Fruit fly (Drosophila melanogaster) whole organism, prepupa: ENCODE data around the gene Abcd3.

Experiments
- CG11762 ChIP-seq: fragments of 200-800 bp; sonication (Bioruptor generic); optimal IDR thresholded peaks from 3 replicates; lab custom pipeline; 2016; ENCODE audit warnings: missing biosample characterization, missing genetic modification characterization; ENCODE audit not compliant: insufficient read depth
- CG16779 ChIP-seq: fragments of 200-800 bp; sonication (Bioruptor generic); optimal IDR thresholded peaks from 3 replicates; lab custom pipeline; 2017; ENCODE audit warnings: missing biosample characterization, mild to moderate bottlenecking, missing genetic modification characterization
- CG6163 ChIP-seq: fragments of 200-800 bp; sonication (Bioruptor generic); IDR thresholded peaks from 3 replicates; pipeline ENCODE4 v1.3.6; 2022; ENCODE audit warnings: missing biosample characterization, missing genetic modification characterization
- Eip75B ChIP-seq: fragments of 200-800 bp; sonication (Bioruptor generic); optimal IDR thresholded peaks from 3 replicates; lab custom pipeline; 2016; ENCODE audit warnings: missing biosample characterization, missing genetic modification characterization
- Eip93F ChIP-seq: fragments of 200-800 bp; sonication (Bioruptor generic); optimal IDR thresholded peaks from 2 replicates; lab custom pipeline; 2016; ENCODE audit warnings: missing biosample characterization, mild to moderate bottlenecking, missing genetic modification characterization
- Lpt ChIP-seq: fragments of 200-800 bp; sonication (Bioruptor generic); optimal IDR thresholded peaks from 3 replicates; lab custom pipeline; 2016; ENCODE audit warnings: missing biosample characterization, missing genetic modification characterization
- Met ChIP-seq: fragments of 200-800 bp; sonication (Bioruptor generic); optimal IDR thresholded peaks from 3 replicates; lab custom pipeline; 2016; ENCODE audit warnings: missing biosample characterization, missing genetic modification characterization
- esn ChIP-seq: fragments of 200-800 bp; sonication (Bioruptor generic); optimal IDR thresholded peaks from 2 replicates; lab custom pipeline; 2016; ENCODE audit warnings: missing biosample characterization, mild to moderate bottlenecking, missing genetic modification characterization, moderate library complexity

- TF ChIP-seq Met (GFP tag; lab: Kevin White, UChicago) (no peak), CG6163 (GFP tag; lab: Robert Waterston, UW) (no peak), CG16779 (tag; lab: Kevin White, UChicago) (no peak), esn (no peak), CG11762 (GFP tag; lab: Kevin White, UChicago) (no peak), Eip75B (no peak), Eip93F (GFP tag; lab: Kevin White, UChicago) (no peak), Lpt (no peak)
These were observed 35.8 kb upstream of the Abcd3 start for dm6 chrX:19714816-19715215.
